Worm (Caenorhabditis elegans): ENCODE results near the gene msp-3.

ce11 chrII:4747697-4748096 is 38.4 kb downstream of the msp-3 start:
- TF ChIP-seq flh-1 (GFP tag; optimal IDR thresholded peaks at IDR 0.05): no peak
- no peak for TF ChIP-seq zip-8 (tag; optimal IDR thresholded peaks at IDR 0.05)
- TF ChIP-seq elt-1 (tag; optimal IDR thresholded peaks at IDR 0.05; ENCODE audit: borderline replicate concordance, insufficient read depth): no peak
- TF ChIP-seq unc-39 (tag; optimal IDR thresholded peaks at IDR 0.05): no peak
- TF ChIP-seq lsy-2 (tag; optimal IDR thresholded peaks at IDR 0.05): no peak
- TF ChIP-seq mep-1 (tag; optimal IDR thresholded peaks at IDR 0.05): no peak
- TF ChIP-seq nhr-28 (tag; optimal IDR thresholded peaks at IDR 0.05): no peak
- TF ChIP-seq snpc-4 (tag; optimal IDR thresholded peaks at IDR 0.05): no peak
- no peak for TF ChIP-seq M03D4.4 (tag; optimal IDR thresholded peaks at IDR 0.05)
- TF ChIP-seq sptf-1 (tag; optimal IDR thresholded peaks at IDR 0.05): no peak

Measured in whole organism, mixed stage, embryonic.